Worm (Caenorhabditis elegans): ENCODE data around the gene cpg-4.
A peak's percentile ranks its signal among the peaks of the same experiment; 100 is the strongest.

Gene cpg-4

DNA sequence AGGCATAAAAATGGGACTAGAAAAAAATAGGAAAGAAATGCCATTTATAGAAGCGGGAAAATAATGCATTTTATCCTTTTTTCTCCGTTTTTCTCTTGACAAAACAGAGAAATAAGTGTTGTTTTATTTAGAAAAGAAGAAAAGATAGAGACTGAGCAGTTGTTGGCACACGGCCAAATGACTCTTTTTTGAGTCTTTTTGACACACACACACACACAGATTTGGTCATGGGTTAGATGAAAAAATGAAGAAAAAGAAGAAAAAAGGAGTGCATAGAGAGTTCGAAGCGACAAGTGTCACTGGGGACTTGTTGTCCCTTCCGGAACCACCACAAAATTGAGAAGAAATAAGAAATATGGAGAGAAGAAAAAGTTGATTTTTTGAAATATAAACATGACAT lies 37.3 kb downstream of the cpg-4 start:
- TF ChIP-seq nhr-10 (tag; optimal IDR thresholded peaks at IDR 0.05), result no peak
- TF ChIP-seq hlh-30 (tag; optimal IDR thresholded peaks at IDR 0.05; ENCODE audit: insufficient read depth), result peak; percentile 56
- peak; percentile 15 for TF ChIP-seq hlh-11 (tag; optimal IDR thresholded peaks at IDR 0.05)
- TF ChIP-seq lsy-2 (tag; optimal IDR thresholded peaks at IDR 0.05), result peak in 1 of 2 experiments; percentile 51
- TF ChIP-seq mep-1 (tag; optimal IDR thresholded peaks at IDR 0.05), result peak; percentile 19
- no peak for TF ChIP-seq ceh-82 (tag; optimal IDR thresholded peaks at IDR 0.05)
- TF ChIP-seq aha-1 (tag), result peak; percentile 4
- no peak for TF ChIP-seq ceh-62 (tag; optimal IDR thresholded peaks at IDR 0.05)

- TF ChIP-seq duxl-1 (tag; optimal IDR thresholded peaks at IDR 0.05; ENCODE audit: poor library complexity) (no peak), madf-9 (GFP tag; conservative IDR thresholded peaks at IDR 0.05) (no peak), set-16 (GFP tag; IDR thresholded peaks at IDR 0.05) (no peak), nhr-237 (tag; optimal IDR thresholded peaks at IDR 0.05) (no peak), hlh-11 (tag; optimal IDR thresholded peaks at IDR 0.05) (no peak), arid-1 (GFP tag; conservative IDR thresholded peaks at IDR 0.05) (no peak), F37D6.2 (tag; optimal IDR thresholded peaks at IDR 0.05) (no peak), nhr-76 (tag; optimal IDR thresholded peaks at IDR 0.05) (no peak), daf-12 (tag; optimal IDR thresholded peaks at IDR 0.05) (no peak), snpc-4 (tag; optimal IDR thresholded peaks at IDR 0.05) (no peak), lsy-2 (tag; optimal IDR thresholded peaks at IDR 0.05) (no peak), mdt-29 (GFP tag; IDR thresholded peaks at IDR 0.05) (no peak), sdz-12 (GFP tag; optimal IDR thresholded peaks at IDR 0.05) (no peak), Y75B8A.6 (GFP tag; IDR thresholded peaks at IDR 0.05) (no peak), tag-97 (GFP tag; IDR thresholded peaks at IDR 0.05) (no peak), rbr-2 (tag; optimal IDR thresholded peaks at IDR 0.05) (no peak), D1046.2 (GFP tag; IDR thresholded peaks at IDR 0.05) (no peak), ceh-82 (tag; optimal IDR thresholded peaks at IDR 0.05) (no peak), tra-1 (GFP tag; IDR thresholded peaks at IDR 0.05) (no peak), nhr-6 (tag; optimal IDR thresholded peaks at IDR 0.05) (no peak)
Measured at ce11 chrV:6034714-6035113, 38.5 kb downstream of the cpg-4 start, which contains the start of gene dhs-17. Gene dhs-17, minus strand, starts transcription at chrV:6034814.

- TF ChIP-seq zip-2 (tag; optimal IDR thresholded peaks at IDR 0.05), result no peak
- no peak for TF ChIP-seq dmd-6 (GFP tag; IDR thresholded peaks at IDR 0.05)
- no peak for TF ChIP-seq mdt-29 (GFP tag; IDR thresholded peaks at IDR 0.05)
- TF ChIP-seq daf-19 (GFP tag; conservative IDR thresholded peaks at IDR 0.05), result no peak
- TF ChIP-seq ceh-62 (tag; optimal IDR thresholded peaks at IDR 0.05), result no peak
- TF ChIP-seq rbr-2 (tag; optimal IDR thresholded peaks at IDR 0.05), result no peak
- no peak for TF ChIP-seq lin-29 (GFP tag; IDR thresholded peaks at IDR 0.05)
- no peak for TF ChIP-seq F10B5.3 (tag; optimal IDR thresholded peaks at IDR 0.05)
- TF ChIP-seq daf-16 (GFP tag; optimal IDR thresholded peaks at IDR 0.05), result no peak
- TF ChIP-seq daf-16 (tag; optimal IDR thresholded peaks at IDR 0.05), result no peak
Measured at ce11 chrV:6036547-6036946, 40.3 kb downstream of the cpg-4 start.

ce11 chrV:6038405-6039151 lies 42.4 kb downstream of the cpg-4 start, which contains the start of gene F29G9.1:
Gene F29G9.1, plus strand, starts transcription at chrV:6039101.
- peak; percentile 50; the same call in 1 of the 2 replicates for TF ChIP-seq set-16 (GFP tag; IDR thresholded peaks at IDR 0.05)

DNA sequence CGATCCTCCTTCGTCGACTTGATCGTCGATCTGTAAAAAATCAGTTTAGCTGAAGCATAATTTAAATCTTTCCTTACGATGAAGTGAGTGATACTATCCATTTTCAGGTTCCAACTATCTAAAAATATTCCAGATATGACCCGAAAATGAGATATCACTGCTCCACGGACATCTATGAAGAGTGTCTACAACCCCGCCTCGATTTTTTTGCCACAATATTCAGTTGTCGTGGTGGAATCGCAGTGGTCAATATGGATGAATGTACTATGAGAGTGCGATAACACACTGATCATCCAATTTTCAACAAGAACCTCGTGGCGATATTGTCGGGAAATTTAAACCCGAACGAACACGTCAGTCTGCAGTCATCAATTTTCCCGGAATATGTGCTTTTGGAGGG lies 45.2 kb downstream of the cpg-4 start, which contains the start of gene R01B10.2:
TSS of gene R01B10.2 (minus strand) at position 101 of the 400 bp plus-strand sequence.
- TF ChIP-seq unc-62 (GFP tag; optimal IDR thresholded peaks at IDR 0.05 in 1 of 2) (peak in 1 of 2 experiments; percentile 71), unc-62 (tag; optimal IDR thresholded peaks at IDR 0.05) (no peak), nhr-41 (GFP tag; IDR thresholded peaks at IDR 0.05) (no peak)
